Worm (Caenorhabditis elegans) whole organism, L4/young adult: Measurements from ENCODE around the gene T22E5.1.

Experiments
- W03F9.2 ChIP-seq: fragments of 150-350 bp; optimal IDR thresholded peaks from 2 replicates; lab custom pipeline; 2014; ENCODE audit warnings: missing biosample characterization, missing genetic modification characterization
- dao-5 ChIP-seq: sonication (generic microtip); optimal IDR thresholded peaks from 2 replicates; lab custom pipeline; 2016; ENCODE audit warnings: missing genotype, missing genetic modification characterization, moderate library complexity, missing compliant biosample characterization
- him-1 ChIP-seq: sonication (generic microtip); optimal IDR thresholded peaks from 2 replicates; lab custom pipeline; 2016; ENCODE audit warnings: missing genotype, missing genetic modification reagents, missing genetic modification characterization, missing compliant biosample characterization

Gene T22E5.1

ce11 chrX:6462479-6462878, 49.8 kb downstream of the T22E5.1 start:
- no peak for TF ChIP-seq him-1 (tag; lab: Kevin White, UChicago)
- no peak for TF ChIP-seq W03F9.2 (tag; lab: Kevin White, UChicago)
- no peak for TF ChIP-seq dao-5 (tag; lab: Kevin White, UChicago)

ce11 chrX:6462995-6463462, 50.4 kb downstream of the T22E5.1 start, which contains the start of gene C15B12.2:
TSS of gene C15B12.2 (plus strand) at chrX:6463412.
- no peak for TF ChIP-seq him-1 (tag; lab: Kevin White, UChicago)
- no peak for TF ChIP-seq W03F9.2 (tag; lab: Kevin White, UChicago)
- no peak for TF ChIP-seq dao-5 (tag; lab: Kevin White, UChicago)
